Worm (Caenorhabditis elegans): Measurements from ENCODE around the gene col-3.

ce11 chrIV:8864672-8865071 is 40.1 kb downstream of the col-3 start:
- TF ChIP-seq R02D3.7 (tag; optimal IDR thresholded peaks at IDR 0.05) (no peak), egl-27 (tag; optimal IDR thresholded peaks at IDR 0.05) (no peak), snpc-4 (tag; optimal IDR thresholded peaks at IDR 0.05) (no peak), elt-1 (tag; optimal IDR thresholded peaks at IDR 0.05) (no peak), nhr-10 (tag; optimal IDR thresholded peaks at IDR 0.05) (no peak), aly-2 (tag; optimal IDR thresholded peaks at IDR 0.05) (no peak), nhr-11 (tag; optimal IDR thresholded peaks at IDR 0.05) (no peak)

Data from whole organism, L2 larva.